Worm (Caenorhabditis elegans) whole organism, L1 larva: ENCODE measurements around the gene fipr-4.

Source experiments
- ceh-82 ChIP-seq, 3 experiments: fragments of 150-350 bp in 1 of 3; sonication (generic microtip) in 2 of 3; optimal IDR thresholded peaks; 2 replicates each; lab custom pipeline; 2014 to 2017; ENCODE audit warnings: missing biosample characterization in 3 of 3, missing genetic modification characterization in 3 of 3
- efl-1 ChIP-seq, 4 experiments: fragments of 150-350 bp; optimal IDR thresholded peaks in 3 of 4; peaks in 1 of 4; 1 replicate in 1 of 4; 2 replicates in 3 of 4; lab custom pipeline; 2014; ENCODE audit warnings: missing biosample characterization in 2 of 4, missing genetic modification characterization in 2 of 4, missing genetic modification reagents in 2 of 4
- fkh-10 ChIP-seq: sonication (generic microtip); optimal IDR thresholded peaks from 2 replicates; lab custom pipeline; 2017; ENCODE audit warnings: missing biosample characterization, missing genetic modification reagents, missing genetic modification characterization
- irx-1 ChIP-seq: sonication (generic microtip); optimal IDR thresholded peaks from 2 replicates; lab custom pipeline; 2016; ENCODE audit warnings: missing genetic modification characterization, missing compliant biosample characterization
- nhr-12 ChIP-seq: sonication (generic microtip); optimal IDR thresholded peaks from 2 replicates; lab custom pipeline; 2017; ENCODE audit warnings: missing biosample characterization, missing genetic modification characterization
- sptf-1 ChIP-seq: fragments of 150-350 bp; optimal IDR thresholded peaks from 2 replicates; lab custom pipeline; 2014; ENCODE audit warnings: missing biosample characterization, missing genetic modification characterization
- tbx-2 ChIP-seq: sonication (generic microtip); optimal IDR thresholded peaks from 2 replicates; lab custom pipeline; 2016; ENCODE audit warnings: missing genetic modification characterization, missing compliant biosample characterization
- tlp-1 ChIP-seq: fragments of 150-350 bp; optimal IDR thresholded peaks from 2 replicates; lab custom pipeline; 2014; ENCODE audit warnings: missing biosample characterization, missing genetic modification characterization
- zag-1 ChIP-seq: fragments of 150-350 bp; optimal IDR thresholded peaks from 2 replicates; lab custom pipeline; 2014; ENCODE audit warnings: missing biosample characterization, missing genetic modification characterization

DNA sequence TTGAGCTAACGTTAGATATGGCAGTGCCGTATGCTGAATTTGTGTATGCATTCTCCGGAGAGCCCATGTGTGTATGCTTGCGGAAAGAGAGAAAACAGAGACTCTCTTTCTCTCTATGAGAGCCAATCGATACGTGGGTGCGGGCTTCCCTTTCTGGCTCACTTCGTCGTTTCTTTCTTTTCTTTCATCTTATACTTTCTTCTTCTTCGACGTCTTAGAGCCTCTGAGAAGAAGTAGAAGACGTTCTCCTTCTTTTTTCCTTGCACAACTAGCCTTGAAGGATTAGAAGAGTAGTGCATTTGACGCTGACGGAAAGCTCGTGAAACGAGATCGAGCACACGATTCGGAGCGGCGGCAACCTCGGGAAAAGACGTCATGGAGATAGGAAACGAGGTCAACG, 45.6 kb upstream of the fipr-4 start:
- TF ChIP-seq tbx-2 (tag; lab: Kevin White, UChicago) (peak; percentile 59), fkh-10 (GFP tag; lab: Kevin White, UChicago) (peak; percentile 80), ceh-82 (tag; optimal IDR thresholded peaks at IDR 0.05; lab: Kevin White, UChicago) (peak; percentile 29 to 73 (median 46)), nhr-12 (no peak), irx-1 (tag; lab: Kevin White, UChicago) (peak; percentile 32), sptf-1 (tag; lab: Kevin White, UChicago) (no peak), tlp-1 (tag; lab: Kevin White, UChicago) (no peak), efl-1 (optimal IDR thresholded peaks at IDR 0.05; lab: Kevin White, UChicago) (peak; percentile 35 to 41), efl-1 (GFP tag; optimal IDR thresholded peaks at IDR 0.05 in 1 of 2; lab: Kevin White, UChicago) (no peak), zag-1 (peak; percentile 53)
